Worm (Caenorhabditis elegans) whole organism, L2 larva: Measurements from ENCODE around the gene eak-3.

ENCODE experiments used
- R02D3.7 ChIP-seq: fragments of 150-350 bp; optimal IDR thresholded peaks from 2 replicates; lab custom pipeline; 2014; ENCODE audit warnings: missing biosample characterization, missing genetic modification characterization
- lin-39 ChIP-seq: fragments of 150-350 bp; optimal IDR thresholded peaks from 2 replicates; lab custom pipeline; 2014; ENCODE audit warnings: missing biosample characterization, missing genetic modification reagents, missing genetic modification characterization
- nhr-12 ChIP-seq: fragments of 150-350 bp; optimal IDR thresholded peaks from 2 replicates; lab custom pipeline; 2014; ENCODE audit warnings: missing biosample characterization, missing genetic modification characterization
- ztf-4 ChIP-seq: fragments of 150-350 bp; optimal IDR thresholded peaks from 2 replicates; lab custom pipeline; 2014; ENCODE audit warnings: missing biosample characterization, missing genetic modification characterization

ce11 chrIII:1225116-1225515 lies 48.8 kb upstream of the eak-3 start:
- TF ChIP-seq nhr-12 (tag; lab: Kevin White, UChicago) (no peak), ztf-4 (tag; lab: Kevin White, UChicago) (no peak), R02D3.7 (no peak), lin-39 (tag; lab: Kevin White, UChicago) (no peak)
